Fruit fly (Drosophila melanogaster) whole organism, embryonic: Measurements from ENCODE around the gene CG43880.

Source experiments
- Ada2b ChIP-seq: fragments of 200-800 bp; sonication (Bioruptor generic); IDR thresholded peaks from 2 replicates; pipeline ENCODE4 v1.3.6; 2022; ENCODE audit warnings: missing biosample characterization, missing genetic modification characterization
- Atf6 ChIP-seq: fragments of 200-800 bp; sonication (Bioruptor generic); IDR thresholded peaks from 2 replicates; pipeline ENCODE4 v1.3.6; 2022; ENCODE audit warnings: missing biosample characterization, missing genetic modification characterization
- CG10431 ChIP-seq: fragments of 200-800 bp; sonication (Bioruptor generic); optimal IDR thresholded peaks from 3 replicates; lab custom pipeline; 2018; ENCODE audit warnings: missing biosample characterization, mild to moderate bottlenecking, missing genetic modification characterization
- CG11085 ChIP-seq: fragments of 200-800 bp; sonication (Bioruptor generic); IDR thresholded peaks from 2 replicates; pipeline ENCODE4 v1.3.6; 2022; ENCODE audit warnings: missing biosample characterization, missing genetic modification characterization
- CG12236 ChIP-seq: fragments of 200-800 bp; sonication (Bioruptor generic); optimal IDR thresholded peaks from 2 replicates; lab custom pipeline; 2016; ENCODE audit warnings: missing biosample characterization, missing genetic modification characterization
- CG13287 ChIP-seq: fragments of 200-800 bp; sonication (Bioruptor generic); IDR thresholded peaks from 2 replicates; pipeline ENCODE4 v1.3.6; 2022; ENCODE audit warnings: missing biosample characterization, missing genetic modification characterization; ENCODE audit not compliant: partially characterized antibody
- CG18262 ChIP-seq: fragments of 200-800 bp; optimal IDR thresholded peaks from 3 replicates; lab custom pipeline; 2019; ENCODE audit warnings: missing biosample characterization, mild to moderate bottlenecking, missing genetic modification characterization, moderate library complexity
- CG2199 ChIP-seq: fragments of 200-800 bp; sonication (Bioruptor generic); IDR thresholded peaks from 3 replicates; pipeline ENCODE4 v1.3.6; 2022; ENCODE audit warnings: missing biosample characterization, missing genetic modification characterization
- CG2875 ChIP-seq: fragments of 200-800 bp; sonication (Bioruptor generic); optimal IDR thresholded peaks from 2 replicates; lab custom pipeline; 2017; ENCODE audit warnings: missing biosample characterization, mild to moderate bottlenecking, missing genetic modification characterization, missing genetic modification reagents
- CG3065 ChIP-seq: fragments of 200-800 bp; sonication (Bioruptor generic); optimal IDR thresholded peaks from 2 replicates; lab custom pipeline; 2016; ENCODE audit warnings: missing biosample characterization, missing genetic modification characterization
- CG3163 ChIP-seq: fragments of 200-800 bp; sonication (Bioruptor generic); optimal IDR thresholded peaks from 3 replicates; lab custom pipeline; 2016; ENCODE audit warnings: missing biosample characterization, missing genetic modification characterization
- CG32767 ChIP-seq: fragments of 200-800 bp; sonication (Bioruptor generic); IDR thresholded peaks from 2 replicates; pipeline ENCODE4 v1.3.6; 2022; ENCODE audit warnings: missing biosample characterization, missing genetic modification characterization
- CG34422 ChIP-seq: fragments of 200-800 bp; sonication (Bioruptor generic); IDR thresholded peaks from 3 replicates; pipeline ENCODE4 v1.3.6; 2022; ENCODE audit warnings: missing biosample characterization, missing genetic modification characterization
- CG5180 ChIP-seq: fragments of 200-800 bp; sonication (Bioruptor generic); optimal IDR thresholded peaks from 3 replicates; lab custom pipeline; 2017; ENCODE audit warnings: missing biosample characterization, missing genetic modification characterization, mild to moderate bottlenecking, moderate library complexity, missing genetic modification reagents
- CG5245 ChIP-seq: fragments of 200-800 bp; sonication (Bioruptor generic); optimal IDR thresholded peaks from 3 replicates; lab custom pipeline; 2016; ENCODE audit warnings: missing biosample characterization, missing genetic modification characterization
- CG6813 ChIP-seq: fragments of 200-800 bp; sonication (Bioruptor generic); optimal IDR thresholded peaks from 2 replicates; lab custom pipeline; 2017; ENCODE audit warnings: missing biosample characterization, missing genetic modification characterization, mild to moderate bottlenecking, moderate library complexity, missing genetic modification reagents
- CG7928 ChIP-seq: fragments of 200-800 bp; sonication (Bioruptor generic); optimal IDR thresholded peaks from 2 replicates; lab custom pipeline; 2017; ENCODE audit warnings: missing biosample characterization, mild to moderate bottlenecking, missing genetic modification characterization
- CG8089 ChIP-seq: fragments of 200-800 bp; sonication (Bioruptor generic); optimal IDR thresholded peaks from 3 replicates; lab custom pipeline; 2016; ENCODE audit warnings: missing biosample characterization, missing genetic modification characterization
- CG8281 ChIP-seq: fragments of 200-800 bp; sonication (Bioruptor generic); optimal IDR thresholded peaks from 2 replicates; lab custom pipeline; 2018; ENCODE audit warnings: missing biosample characterization, mild to moderate bottlenecking, missing genetic modification characterization, moderate library complexity
- CG8478 ChIP-seq: fragments of >200 bp; optimal IDR thresholded peaks from 2 replicates; lab custom pipeline; 2018
- CG9932 ChIP-seq: fragments of 200-800 bp; sonication (Bioruptor generic); IDR thresholded peaks from 2 replicates; pipeline ENCODE4 v1.3.6; 2022; ENCODE audit warnings: missing biosample characterization, missing genetic modification characterization
- CHES-1-like ChIP-seq: fragments of 200-800 bp; sonication (Bioruptor generic); optimal IDR thresholded peaks from 2 replicates; lab custom pipeline; 2016; ENCODE audit warnings: missing biosample characterization, missing genetic modification characterization
- CkIIα-i1 ChIP-seq: fragments of 200-800 bp; sonication (Bioruptor generic); IDR thresholded peaks from 2 replicates; pipeline ENCODE4 v1.3.6; 2022; ENCODE audit warnings: missing biosample characterization, missing genetic modification characterization
- D19A ChIP-seq: fragments of 200-800 bp; optimal IDR thresholded peaks from 3 replicates; lab custom pipeline; 2019; ENCODE audit warnings: missing biosample characterization, mild to moderate bottlenecking, missing genetic modification characterization, moderate library complexity
- Dad ChIP-seq: fragments of 200-800 bp; sonication (Bioruptor generic); optimal IDR thresholded peaks from 3 replicates; lab custom pipeline; 2016; ENCODE audit warnings: missing biosample characterization, missing genetic modification characterization
- Dll ChIP-seq: fragments of 200-800 bp; sonication (Bioruptor generic); IDR thresholded peaks from 4 replicates; pipeline ENCODE4 v1.3.6; 2022; ENCODE audit warnings: missing biosample characterization, missing genetic modification characterization; ENCODE audit not compliant: partially characterized antibody
- Dp ChIP-seq: fragments of 200-800 bp; sonication (Bioruptor generic); optimal IDR thresholded peaks from 2 replicates; lab custom pipeline; 2018; ENCODE audit warnings: missing biosample characterization, mild to moderate bottlenecking, missing genetic modification characterization, moderate library complexity
- Hsf ChIP-seq: fragments of 200-800 bp; sonication (Bioruptor generic); optimal IDR thresholded peaks from 3 replicates; lab custom pipeline; 2016; ENCODE audit warnings: missing biosample characterization, missing genetic modification characterization
- NK7.1 ChIP-seq: fragments of 200-800 bp; sonication (Bioruptor generic); optimal IDR thresholded peaks from 3 replicates; lab custom pipeline; 2016; ENCODE audit warnings: missing biosample characterization, missing genetic modification characterization
- PHDP ChIP-seq: fragments of 200-800 bp; sonication (Bioruptor generic); optimal IDR thresholded peaks from 3 replicates; lab custom pipeline; 2018; ENCODE audit warnings: missing biosample characterization, mild to moderate bottlenecking, missing genetic modification characterization, moderate library complexity
- Sry-δ ChIP-seq: fragments of 200-800 bp; sonication (Bioruptor generic); optimal IDR thresholded peaks from 2 replicates; lab custom pipeline; 2016; ENCODE audit warnings: missing biosample characterization, missing genetic modification characterization
- Usf ChIP-seq: fragments of 200-800 bp; sonication (Bioruptor generic); optimal IDR thresholded peaks from 2 replicates; lab custom pipeline; 2017; ENCODE audit warnings: missing genotype, missing biosample characterization, missing genetic modification characterization
- Xrp1 ChIP-seq: fragments of 200-800 bp; sonication (Bioruptor generic); IDR thresholded peaks from 2 replicates; pipeline ENCODE4 v1.3.6; 2022; ENCODE audit warnings: missing biosample characterization, missing genetic modification characterization
- ato ChIP-seq: fragments of 200-800 bp; sonication (Bioruptor generic); IDR thresholded peaks from 2 replicates; pipeline ENCODE4 v1.3.6; 2022; ENCODE audit warnings: missing biosample characterization, missing genetic modification characterization; ENCODE audit not compliant: partially characterized antibody
- bab2 ChIP-seq: fragments of 200-800 bp; sonication (Bioruptor generic); optimal IDR thresholded peaks from 2 replicates; lab custom pipeline; 2016; ENCODE audit warnings: missing biosample characterization, missing genetic modification characterization
- chif ChIP-seq, 2 experiments: fragments of 200-800 bp; sonication (Bioruptor generic); optimal IDR thresholded peaks; 3 replicates each; lab custom pipeline; 2016; ENCODE audit warnings: missing biosample characterization in 2 of 2, missing genetic modification characterization in 2 of 2
- chinmo ChIP-seq: fragments of 200-800 bp; sonication (Bioruptor generic); IDR thresholded peaks from 4 replicates; pipeline ENCODE4 v1.3.6; 2022; ENCODE audit warnings: missing biosample characterization, missing genetic modification characterization; ENCODE audit not compliant: partially characterized antibody
- ci ChIP-seq: fragments of 200-800 bp; sonication (Bioruptor generic); IDR thresholded peaks from 3 replicates; pipeline ENCODE4 v1.3.6; 2022; ENCODE audit warnings: missing biosample characterization, missing genetic modification characterization
- crol ChIP-seq: fragments of 200-800 bp; sonication (Bioruptor generic); IDR thresholded peaks from 2 replicates; pipeline ENCODE4 v1.3.6; 2022; ENCODE audit warnings: missing biosample characterization, missing genetic modification characterization
- gcm ChIP-seq: fragments of 200-800 bp; sonication (Bioruptor generic); optimal IDR thresholded peaks from 2 replicates; lab custom pipeline; 2019; ENCODE audit warnings: missing biosample characterization, mild to moderate bottlenecking, missing genetic modification characterization, moderate library complexity
- kay ChIP-seq: fragments of 200-800 bp; sonication (Bioruptor generic); optimal IDR thresholded peaks from 2 replicates; lab custom pipeline; 2016; ENCODE audit warnings: missing biosample characterization, missing genetic modification characterization
- lab ChIP-seq: fragments of 200-800 bp; sonication (Bioruptor generic); optimal IDR thresholded peaks from 3 replicates; lab custom pipeline; 2017; ENCODE audit warnings: missing biosample characterization, missing genetic modification characterization, mild to moderate bottlenecking, moderate library complexity, missing genetic modification reagents
- mirr ChIP-seq: fragments of 200-800 bp; sonication (Bioruptor generic); optimal IDR thresholded peaks from 3 replicates; lab custom pipeline; 2018; ENCODE audit warnings: missing biosample characterization, mild to moderate bottlenecking, missing genetic modification characterization
- org-1 ChIP-seq: fragments of 200-800 bp; sonication (Bioruptor generic); optimal IDR thresholded peaks from 2 replicates; lab custom pipeline; 2017; ENCODE audit warnings: missing biosample characterization, missing genetic modification characterization
- pita ChIP-seq: fragments of 200-800 bp; sonication (Bioruptor generic); optimal IDR thresholded peaks from 2 replicates; lab custom pipeline; 2017; ENCODE audit warnings: missing biosample characterization, mild to moderate bottlenecking, missing genetic modification characterization
- stwl ChIP-seq: fragments of 200-800 bp; sonication (Bioruptor generic); optimal IDR thresholded peaks from 3 replicates; lab custom pipeline; 2018; ENCODE audit warnings: missing biosample characterization, mild to moderate bottlenecking, missing genetic modification characterization, moderate library complexity
- vvl ChIP-seq: fragments of 200-800 bp; sonication (Bioruptor generic); IDR thresholded peaks from 2 replicates; pipeline ENCODE4 v1.3.6; 2022; ENCODE audit warnings: missing biosample characterization, missing genetic modification characterization
- wdn ChIP-seq: fragments of 200-800 bp; sonication (Bioruptor generic); IDR thresholded peaks from 2 replicates; pipeline ENCODE4 v1.3.6; 2022; ENCODE audit warnings: missing biosample characterization, missing genetic modification characterization
- zf30C ChIP-seq: fragments of 200-800 bp; sonication (Bioruptor generic); optimal IDR thresholded peaks from 3 replicates; lab custom pipeline; 2018; ENCODE audit warnings: missing biosample characterization, mild to moderate bottlenecking, missing genetic modification characterization

CG43880 gene

DNA sequence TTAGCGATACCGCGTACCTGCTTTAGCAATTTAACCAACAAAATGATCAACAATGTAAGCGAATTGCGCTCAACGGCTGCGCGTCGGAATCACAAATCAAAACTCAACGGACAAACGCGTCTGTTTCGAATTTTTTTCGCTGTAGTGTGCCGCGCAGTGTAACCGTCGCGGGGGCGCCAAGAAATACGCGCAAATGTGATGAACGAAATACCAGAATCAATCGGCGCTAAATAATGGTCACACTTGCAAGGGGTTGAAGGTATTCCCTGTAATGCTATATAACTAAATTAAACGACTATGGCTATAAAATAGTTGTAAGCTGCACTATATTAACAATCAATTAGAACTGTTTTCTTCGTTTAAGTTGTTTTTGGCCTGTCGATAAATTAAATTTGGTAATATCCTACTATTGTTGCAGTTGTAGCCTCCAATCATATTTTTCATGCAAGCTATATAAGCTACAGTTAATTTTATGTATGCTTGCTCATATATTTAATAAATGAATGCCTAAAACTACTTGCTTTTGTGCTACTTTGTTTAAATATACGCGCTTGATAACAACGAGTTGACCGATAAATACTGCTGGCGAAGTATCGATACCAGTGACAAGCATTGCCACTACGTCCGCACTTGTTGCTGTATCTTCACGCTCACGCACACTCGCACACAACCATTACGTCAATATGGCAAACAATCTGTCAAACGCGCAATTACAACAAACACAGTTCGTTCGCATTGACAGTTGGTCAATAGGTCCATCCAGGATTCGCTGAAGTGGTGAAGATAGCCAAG, 34.2 kb downstream of the CG43880 start, which contains the start of the genes pbl and CG8281 (continued):
- peak; percentile 25 for TF ChIP-seq Usf (GFP tag; lab: Kevin White, UChicago)
- 0 out of 4 replicates have a peak, but pooled peaks have one; percentile 59 for TF ChIP-seq chinmo (GFP tag; lab: Robert Waterston, UW)
- peak; percentile 31; the same call in 1 of the 2 replicates for TF ChIP-seq Xrp1 (GFP tag; lab: Robert Waterston, UW)
- TF ChIP-seq CG18262 (tag; lab: Kevin White, UChicago) = peak; percentile 52
- peak; percentile 0 for TF ChIP-seq Dad (GFP tag; lab: Kevin White, UChicago)
- no peak for TF ChIP-seq CG10431 (GFP tag; lab: Kevin White, UChicago)
- 0 out of 3 replicates have a peak, but pooled peaks have one; percentile 36 for TF ChIP-seq CG34422
- TF ChIP-seq lab (GFP tag; lab: Kevin White, UChicago) = peak; percentile 58
- TF ChIP-seq CkIIα-i1 (GFP tag; lab: Robert Waterston, UW) = no peak
- TF ChIP-seq ci = peak; percentile 70; the same call in 1 of the 3 replicates
- TF ChIP-seq Hsf (GFP tag; lab: Kevin White, UChicago) = peak; percentile 56
- 0 out of 2 replicates have a peak, but pooled peaks have one; percentile 23 for TF ChIP-seq Atf6 (GFP tag; lab: Robert Waterston, UW)
- no peak for TF ChIP-seq pita (GFP tag; lab: Kevin White, UChicago)
- TF ChIP-seq org-1 = no peak
- TF ChIP-seq CG7928 (GFP tag; lab: Kevin White, UChicago) = peak; percentile 34
- peak; percentile 13 for TF ChIP-seq kay (GFP tag; lab: Kevin White, UChicago)
- no peak for TF ChIP-seq CG12236 (GFP tag; lab: Kevin White, UChicago)
- peak; percentile 82 for TF ChIP-seq Dll (GFP tag; lab: Robert Waterston, UW)
- peak; percentile 86 for TF ChIP-seq CG13287 (GFP tag; lab: Robert Waterston, UW)
- peak; percentile 90 for TF ChIP-seq Dp (GFP tag; lab: Kevin White, UChicago)
- TF ChIP-seq CG8089 (GFP tag; lab: Kevin White, UChicago) = peak; percentile 17
- peak; percentile 28 to 50 for TF ChIP-seq chif (GFP tag; optimal IDR thresholded peaks at IDR 0.05; lab: Kevin White, UChicago)
- peak; percentile 44 for TF ChIP-seq CG8478 (lab: Kevin White, UChicago)
- TF ChIP-seq vvl = peak; percentile 57; the same call in 1 of the 2 replicates
- no peak for TF ChIP-seq gcm (GFP tag; lab: Kevin White, UChicago)
- peak; percentile 66 for TF ChIP-seq PHDP (tag; lab: Kevin White, UChicago)
- no peak for TF ChIP-seq CG5245
- no peak for TF ChIP-seq CG2875 (GFP tag; lab: Kevin White, UChicago)
- peak; percentile 34 for TF ChIP-seq bab2 (GFP tag; lab: Kevin White, UChicago)
- peak; percentile 19 for TF ChIP-seq mirr (GFP tag; lab: Kevin White, UChicago)
- TF ChIP-seq Ada2b (GFP tag; lab: Robert Waterston, UW) = peak; percentile 44; the same call in 1 of the 2 replicates
- peak; percentile 100 for TF ChIP-seq CG8281

DNA sequence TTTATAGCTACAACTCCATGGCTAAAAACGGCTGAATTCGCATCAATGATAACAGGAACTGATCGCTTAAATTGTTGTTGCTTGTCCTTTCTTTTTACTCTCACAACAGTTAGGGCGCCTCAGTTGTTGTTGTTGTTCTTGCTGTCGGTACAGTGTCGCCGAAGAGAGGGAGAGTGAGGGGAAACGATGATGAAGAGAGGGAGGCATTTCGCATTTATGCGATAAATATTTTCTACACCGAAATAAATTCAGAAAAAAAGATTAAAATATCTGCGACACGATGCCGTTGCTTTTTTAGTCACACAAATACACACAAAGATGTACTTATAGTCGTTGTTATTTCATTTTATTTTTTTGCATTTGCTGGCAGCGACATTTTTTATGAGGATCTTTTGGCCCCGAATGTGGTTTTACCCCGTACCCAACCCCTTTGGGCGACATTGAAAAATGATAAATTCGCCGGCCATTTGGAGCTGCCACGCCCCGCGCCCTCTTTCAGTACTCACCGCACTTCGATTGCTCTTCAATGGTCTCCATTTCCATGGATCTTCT, 35.1 kb downstream of the CG43880 start:
- peak; percentile 86 for TF ChIP-seq crol
- TF ChIP-seq CG5180 (GFP tag; lab: Kevin White, UChicago) = no peak
- TF ChIP-seq CG3065 (GFP tag; lab: Kevin White, UChicago) = peak; percentile 33
- peak; percentile 34 for TF ChIP-seq zf30C (GFP tag; lab: Kevin White, UChicago)
- no peak for TF ChIP-seq Sry-δ (GFP tag; lab: Kevin White, UChicago)
- no peak for TF ChIP-seq CG9932
- TF ChIP-seq CG32767 (GFP tag; lab: Robert Waterston, UW) = peak; percentile 15; the same call in 1 of the 2 replicates
- no peak for TF ChIP-seq CG11085 (GFP tag; lab: Robert Waterston, UW)
- no peak for TF ChIP-seq CG2199 (GFP tag; lab: Robert Waterston, UW)
- no peak for TF ChIP-seq wdn (GFP tag; lab: Robert Waterston, UW)
- TF ChIP-seq stwl (tag; lab: Kevin White, UChicago) = no peak
- no peak for TF ChIP-seq CG3163 (GFP tag; lab: Kevin White, UChicago)
- no peak for TF ChIP-seq CG6813 (GFP tag; lab: Kevin White, UChicago)
- peak; percentile 56 for TF ChIP-seq D19A (tag; lab: Kevin White, UChicago)
- no peak for TF ChIP-seq Xrp1 (GFP tag; lab: Robert Waterston, UW)
- no peak for TF ChIP-seq ato
- TF ChIP-seq CHES-1-like (GFP tag; lab: Kevin White, UChicago) = no peak
- TF ChIP-seq NK7.1 (GFP tag; lab: Kevin White, UChicago) = no peak
